Fruit fly (Drosophila melanogaster): ENCODE data around the gene SNF4Agamma.

The SNF4Agamma gene

DNA sequence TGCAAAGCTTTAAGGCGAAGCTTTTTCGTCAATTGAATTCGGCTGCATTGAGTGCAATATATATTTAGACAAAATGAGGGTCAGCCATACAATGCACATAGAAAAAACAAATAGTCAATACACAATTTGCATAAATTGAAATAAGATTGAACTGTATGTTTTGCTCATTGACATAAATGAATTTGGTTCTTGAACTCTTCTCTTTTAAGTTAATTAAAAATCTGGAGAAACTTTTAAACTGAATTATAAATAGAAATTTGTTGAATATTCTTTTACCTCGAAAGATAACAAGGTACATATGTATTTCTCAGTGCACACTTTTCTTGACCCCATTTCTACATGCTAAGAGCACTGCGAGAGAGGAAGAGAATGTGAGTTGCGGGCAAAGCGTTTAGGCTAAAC, 65.8 kb downstream of the SNF4Agamma start (continued):
- TF ChIP-seq repo (GFP tag; optimal IDR thresholded peaks at IDR 0.05) (no peak), ERR (GFP tag; optimal IDR thresholded peaks at IDR 0.05) (no peak), ind (GFP tag; optimal IDR thresholded peaks at IDR 0.05) (no peak), Ada2b (GFP tag; IDR thresholded peaks at IDR 0.05) (no peak), bsh (GFP tag; optimal IDR thresholded peaks at IDR 0.05) (peak in 1 of 2 experiments; percentile 53), fru (optimal IDR thresholded peaks at IDR 0.05) (no peak), CG17361 (GFP tag; IDR thresholded peaks at IDR 0.05) (peak; percentile 72; the same call in 2 of the 3 replicates), CG9437 (GFP tag; optimal IDR thresholded peaks at IDR 0.05) (peak; percentile 54), gcm (GFP tag; optimal IDR thresholded peaks at IDR 0.05) (peak; percentile 49), az2 (GFP tag; optimal IDR thresholded peaks at IDR 0.05) (no peak), Oaz (GFP tag; IDR thresholded peaks at IDR 0.05) (no peak), CG12744 (GFP tag; optimal IDR thresholded peaks at IDR 0.05) (no peak), dmrt99B (tag; optimal IDR thresholded peaks at IDR 0.05) (peak; percentile 62), br (optimal IDR thresholded peaks at IDR 0.05) (no peak), HHEX (GFP tag; optimal IDR thresholded peaks at IDR 0.05) (no peak), D (optimal IDR thresholded peaks at IDR 0.05) (no peak), D (GFP tag; optimal IDR thresholded peaks at IDR 0.05) (peak; percentile 45), Hr78 (GFP tag; optimal IDR thresholded peaks at IDR 0.05) (peak in 1 of 2 experiments; percentile 56), CG13424 (tag; optimal IDR thresholded peaks at IDR 0.05) (peak; percentile 52), toy (GFP tag; IDR thresholded peaks at IDR 0.05) (no peak), CG8290 (GFP tag; optimal IDR thresholded peaks at IDR 0.05) (no peak), CG8290 (tag; optimal IDR thresholded peaks at IDR 0.05) (no peak), TFAM (GFP tag; optimal IDR thresholded peaks at IDR 0.05) (no peak), Eip74EF (GFP tag; optimal IDR thresholded peaks at IDR 0.05) (no peak), CG32772 (GFP tag; IDR thresholded peaks at IDR 0.05) (peak; percentile 24; the same call in 1 of the 2 replicates), CG33213 (GFP tag; optimal IDR thresholded peaks at IDR 0.05) (no peak), Hr39 (optimal IDR thresholded peaks at IDR 0.05) (no peak), seq (GFP tag; IDR thresholded peaks at IDR 0.05) (no peak), sqz (GFP tag; optimal IDR thresholded peaks at IDR 0.05) (no peak), disco-r (GFP tag; optimal IDR thresholded peaks at IDR 0.05) (no peak), Lim3 (GFP tag; IDR thresholded peaks at IDR 0.05) (no peak), nom (GFP tag; optimal IDR thresholded peaks at IDR 0.05) (no peak), row (GFP tag; IDR thresholded peaks at IDR 0.05) (peak; percentile 42), fu2 (GFP tag; optimal IDR thresholded peaks at IDR 0.05) (no peak), pita (GFP tag; optimal IDR thresholded peaks at IDR 0.05) (no peak), CG12942 (GFP tag; optimal IDR thresholded peaks at IDR 0.05) (no peak), phol (tag; optimal IDR thresholded peaks at IDR 0.05) (peak; percentile 50), CG11504 (tag; optimal IDR thresholded peaks at IDR 0.05) (peak; percentile 66), CG7839 (tag; optimal IDR thresholded peaks at IDR 0.05) (peak; percentile 15), CG8944 (GFP tag; optimal IDR thresholded peaks at IDR 0.05) (no peak), ase (GFP tag; IDR thresholded peaks at IDR 0.05) (0 out of 3 replicates have a peak, but pooled peaks have one; percentile 33), run (tag; optimal IDR thresholded peaks at IDR 0.05) (no peak), CG6689 (GFP tag; IDR thresholded peaks at IDR 0.05) (peak; percentile 36; the same call in 1 of the 2 replicates), CG6854 (GFP tag; optimal IDR thresholded peaks at IDR 0.05) (no peak), CG4820 (GFP tag; optimal IDR thresholded peaks at IDR 0.05) (no peak), gcm2 (GFP tag; optimal IDR thresholded peaks at IDR 0.05) (no peak), CG4424 (GFP tag; optimal IDR thresholded peaks at IDR 0.05) (peak; percentile 30), sr (GFP tag; IDR thresholded peaks at IDR 0.05) (no peak), CG12659 (GFP tag; optimal IDR thresholded peaks at IDR 0.05) (peak; percentile 10), tio (GFP tag; optimal IDR thresholded peaks at IDR 0.05) (no peak), CG11247 (GFP tag; IDR thresholded peaks at IDR 0.05) (no peak), caup (GFP tag; optimal IDR thresholded peaks at IDR 0.05; ENCODE audit: severe bottlenecking) (no peak), org-1 (GFP tag; optimal IDR thresholded peaks at IDR 0.05) (no peak)
